Worm (Caenorhabditis elegans) whole organism, L4 larva: ENCODE results near the gene T03F7.7.

ENCODE experiments used
- F37D6.2 ChIP-seq: sonication (generic microtip); optimal IDR thresholded peaks from 2 replicates; lab custom pipeline; 2016; ENCODE audit warnings: mild to moderate bottlenecking, missing genetic modification characterization, missing compliant biosample characterization
- Y105C5A.15 ChIP-seq: fragments of 200-800 bp; sonication (Bioruptor generic); IDR thresholded peaks from 2 replicates; pipeline ENCODE4 v1.3.6; 2022; ENCODE audit warnings: missing genetic modification characterization, missing compliant biosample characterization
- ZK337.2 ChIP-seq: fragments of 200-800 bp; sonication (Bioruptor generic); IDR thresholded peaks from 2 replicates; pipeline ENCODE4 v1.3.6; 2022; ENCODE audit warnings: missing genetic modification reagents, missing genetic modification characterization, missing compliant biosample characterization
- aha-1 ChIP-seq: fragments of 150-350 bp; peaks from one replicate; lab custom pipeline; 2014; ENCODE audit warnings: missing biosample characterization, missing genetic modification characterization
- ceh-20 ChIP-seq: fragments of 200-800 bp; sonication (Bioruptor generic); IDR thresholded peaks from 2 replicates; pipeline ENCODE4 v1.3.6; 2022; ENCODE audit warnings: missing genetic modification reagents, missing genetic modification characterization, missing compliant biosample characterization
- ceh-28 ChIP-seq: fragments of 150-350 bp; optimal IDR thresholded peaks from 2 replicates; lab custom pipeline; 2014; ENCODE audit warnings: missing biosample characterization, missing genetic modification reagents, missing genetic modification characterization
- ceh-44 ChIP-seq: fragments of 200-800 bp; sonication (Bioruptor generic); IDR thresholded peaks from 2 replicates; pipeline ENCODE4 v1.3.6; 2022; ENCODE audit warnings: missing genetic modification reagents, missing genetic modification characterization, missing compliant biosample characterization
- ces-1 ChIP-seq: fragments of 150-350 bp; sonication (generic microtip); optimal IDR thresholded peaks from 4 replicates; lab custom pipeline; 2014; ENCODE audit warnings: missing biosample characterization, missing genetic modification reagents, missing genetic modification characterization
- ctbp-1 ChIP-seq: fragments of 200-800 bp; sonication (Bioruptor generic); IDR thresholded peaks from 2 replicates; pipeline ENCODE4 v1.3.6; 2022; ENCODE audit warnings: missing genetic modification reagents, missing genetic modification characterization, missing compliant biosample characterization
- daf-19 ChIP-seq: fragments of 200-800 bp; sonication (Bioruptor generic); conservative IDR thresholded peaks from 2 replicates; pipeline ENCODE4 v1.3.6; 2022; ENCODE audit warnings: missing genetic modification characterization, missing compliant biosample characterization
- dmd-8 ChIP-seq: fragments of 200-800 bp; sonication (Bioruptor generic); IDR thresholded peaks from 2 replicates; pipeline ENCODE4 v1.3.6; 2022; ENCODE audit warnings: missing genetic modification characterization, missing compliant biosample characterization
- dpl-1 ChIP-seq: fragments of 150-350 bp; optimal IDR thresholded peaks from 2 replicates; lab custom pipeline; 2014; ENCODE audit warnings: missing biosample characterization, missing genetic modification reagents, missing genetic modification characterization
- dve-1 ChIP-seq: sonication (generic microtip); optimal IDR thresholded peaks from 2 replicates; lab custom pipeline; 2017; ENCODE audit warnings: antibody characterized with exemption, mild to moderate bottlenecking, missing genetic modification characterization, missing compliant biosample characterization; ENCODE audit not compliant: insufficient read depth
- egl-43 ChIP-seq: fragments of 200-800 bp; sonication (Bioruptor generic); IDR thresholded peaks from 2 replicates; pipeline ENCODE4 v1.3.6; 2022; ENCODE audit warnings: missing genetic modification reagents, missing genetic modification characterization, missing compliant biosample characterization
- fkh-10 ChIP-seq: fragments of 150-350 bp; optimal IDR thresholded peaks from 2 replicates; lab custom pipeline; 2014; ENCODE audit warnings: missing biosample characterization, missing genetic modification reagents, missing genetic modification characterization
- fos-1 ChIP-seq: fragments of 150-350 bp; optimal IDR thresholded peaks from 2 replicates; lab custom pipeline; 2014; ENCODE audit warnings: missing biosample characterization, missing genetic modification characterization
- hif-1 ChIP-seq, 2 experiments: sonication (generic microtip); optimal IDR thresholded peaks; 2 replicates each; lab custom pipeline; 2016 to 2017; ENCODE audit warnings: missing compliant biosample characterization in 2 of 2, missing genetic modification characterization in 2 of 2, missing genetic modification reagents in 2 of 2, missing genotype in 2 of 2, mild to moderate bottlenecking in 1 of 2
- hlh-11 ChIP-seq: fragments of 200-800 bp; sonication (Bioruptor generic); optimal IDR thresholded peaks from 2 replicates; lab custom pipeline; 2018; ENCODE audit warnings: mild to moderate bottlenecking, missing genetic modification characterization, missing compliant biosample characterization
- hlh-30 ChIP-seq: sonication (generic microtip); optimal IDR thresholded peaks from 2 replicates; lab custom pipeline; 2017; ENCODE audit warnings: antibody characterized with exemption, mild to moderate bottlenecking, missing genetic modification characterization, missing compliant biosample characterization; ENCODE audit not compliant: insufficient read depth
- lim-7 ChIP-seq: fragments of 200-800 bp; sonication (Bioruptor generic); IDR thresholded peaks from 2 replicates; pipeline ENCODE4 v1.3.6; 2022; ENCODE audit warnings: missing genetic modification characterization, missing compliant biosample characterization
- lin-38 ChIP-seq: fragments of 200-800 bp; sonication (Bioruptor generic); IDR thresholded peaks from 2 replicates; pipeline ENCODE4 v1.3.6; 2022; ENCODE audit warnings: missing genetic modification reagents, missing genetic modification characterization, missing compliant biosample characterization
- mep-1 ChIP-seq: fragments of 150-350 bp; sonication (generic microtip); optimal IDR thresholded peaks from 3 replicates; lab custom pipeline; 2014; ENCODE audit warnings: missing biosample characterization, missing genetic modification characterization
- nhr-11 ChIP-seq: fragments of 150-350 bp; optimal IDR thresholded peaks from 2 replicates; lab custom pipeline; 2014; ENCODE audit warnings: missing biosample characterization, missing genetic modification characterization
- nhr-237 ChIP-seq: sonication (generic microtip); optimal IDR thresholded peaks from 2 replicates; lab custom pipeline; 2017; ENCODE audit warnings: missing biosample characterization, missing genetic modification characterization
- nhr-42 ChIP-seq: fragments of 200-800 bp; sonication (Bioruptor generic); IDR thresholded peaks from 2 replicates; pipeline ENCODE4 v1.3.6; 2022; ENCODE audit warnings: missing genetic modification characterization, missing compliant biosample characterization
- pha-4 ChIP-seq, 2 experiments: fragments of 150-350 bp in 1 of 2; fragments of 200-800 bp in 1 of 2; sonication (Bioruptor generic) in 1 of 2; IDR thresholded peaks in 1 of 2; optimal IDR thresholded peaks in 1 of 2; 2 replicates each; pipeline versions ENCODE4 v1.3.6 to Lab custom; 2014 to 2022; ENCODE audit warnings: missing genetic modification characterization in 2 of 2, missing genetic modification reagents in 2 of 2, missing biosample characterization in 1 of 2, missing compliant biosample characterization in 1 of 2
- php-3 ChIP-seq: fragments of 200-800 bp; sonication (Bioruptor generic); IDR thresholded peaks from 2 replicates; pipeline ENCODE4 v1.3.6; 2022; ENCODE audit warnings: missing genetic modification reagents, missing genetic modification characterization, missing compliant biosample characterization
- pqm-1 ChIP-seq: sonication (generic microtip); optimal IDR thresholded peaks from 2 replicates; lab custom pipeline; 2017; ENCODE audit warnings: missing biosample characterization, missing genetic modification characterization
- rbr-2 ChIP-seq: sonication (generic microtip); optimal IDR thresholded peaks from 2 replicates; lab custom pipeline; 2016; ENCODE audit warnings: missing genotype, missing genetic modification characterization, missing compliant biosample characterization
- set-16 ChIP-seq: fragments of 200-800 bp; sonication (Bioruptor generic); IDR thresholded peaks from 2 replicates; pipeline ENCODE4 v1.3.6; 2022; ENCODE audit warnings: missing genetic modification reagents, missing genetic modification characterization, missing compliant biosample characterization
- spr-3 ChIP-seq: fragments of 200-800 bp; sonication (Bioruptor generic); optimal IDR thresholded peaks from 2 replicates; lab custom pipeline; 2018; ENCODE audit warnings: mild to moderate bottlenecking, missing genetic modification characterization, missing compliant biosample characterization
- unc-62 ChIP-seq, 3 experiments: fragments of 150-350 bp in 1 of 3; sonication (generic microtip); optimal IDR thresholded peaks in 2 of 3; peaks in 1 of 3; 1 replicate in 1 of 3; 2 replicates in 2 of 3; lab custom pipeline; 2014 to 2017; ENCODE audit warnings: missing biosample characterization in 3 of 3, missing genetic modification characterization in 3 of 3, missing genetic modification reagents in 3 of 3, missing genotype in 1 of 3
- zag-1 ChIP-seq: fragments of 150-350 bp; optimal IDR thresholded peaks from 2 replicates; lab custom pipeline; 2014; ENCODE audit warnings: missing biosample characterization, missing genetic modification characterization
- zip-2 ChIP-seq: fragments of 150-350 bp; optimal IDR thresholded peaks from 2 replicates; lab custom pipeline; 2014; ENCODE audit warnings: missing biosample characterization, missing genetic modification characterization

The T03F7.7 gene

ce11 chrV:11334193-11334592 lies 23.0 kb downstream of the T03F7.7 start, which contains the start of gene T02E9.6:
Gene T02E9.6, minus strand, starts transcription at chrV:11334293.
- no peak for TF ChIP-seq pha-4 (GFP tag; IDR thresholded peaks at IDR 0.05; lab: Robert Waterston, UW)
- TF ChIP-seq pha-4 (tag; optimal IDR thresholded peaks at IDR 0.05; lab: Kevin White, UChicago): no peak
- no peak for TF ChIP-seq nhr-237 (tag; lab: Kevin White, UChicago)
- no peak for TF ChIP-seq nhr-11 (tag; lab: Kevin White, UChicago)
- TF ChIP-seq aha-1 (tag; lab: Kevin White, UChicago): peak; percentile 33
- no peak for TF ChIP-seq pqm-1
- no peak for TF ChIP-seq lin-38 (GFP tag; lab: Robert Waterston, UW)
- no peak for TF ChIP-seq zag-1
- no peak for TF ChIP-seq spr-3

DNA sequence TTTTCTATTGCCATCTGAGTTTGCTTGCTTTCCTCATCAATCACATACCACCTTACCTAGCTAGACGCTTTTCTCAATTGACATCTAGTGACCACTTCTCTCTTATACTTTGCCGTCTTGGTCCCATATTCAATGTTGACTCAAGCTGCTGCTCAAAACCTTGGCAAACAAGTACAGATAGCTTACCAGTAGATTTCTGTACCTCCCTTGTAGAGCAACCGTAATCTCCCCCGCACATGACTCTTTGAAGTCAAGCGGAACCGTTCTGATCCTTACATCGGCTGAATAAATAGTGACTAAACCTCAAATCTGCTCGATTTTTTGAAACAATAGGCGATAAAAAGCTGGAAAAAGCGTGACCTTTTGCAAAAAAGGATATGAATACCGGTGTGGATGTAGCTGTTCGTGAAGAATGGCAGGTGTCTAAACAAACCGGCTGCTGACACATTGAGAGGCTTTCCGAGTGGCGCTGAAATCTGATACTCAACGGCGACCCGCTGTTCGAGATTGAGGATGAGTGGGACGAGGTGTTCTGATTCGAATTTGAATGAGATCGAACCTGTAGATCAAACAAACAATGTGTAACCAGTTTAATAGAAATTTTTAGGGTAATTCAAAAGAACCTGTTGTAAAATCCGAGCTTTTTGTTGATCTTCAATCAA lies 24.7 kb downstream of the T03F7.7 start:
- TF ChIP-seq nhr-42 (GFP tag; lab: Robert Waterston, UW): no peak
- no peak for TF ChIP-seq dmd-8 (GFP tag; lab: Robert Waterston, UW)
- TF ChIP-seq, all 104 proteins: peak for 0

ce11 chrV:11336877-11337276 lies 25.7 kb downstream of the T03F7.7 start:
- no peak for TF ChIP-seq nhr-42 (GFP tag; lab: Robert Waterston, UW)
- peak in 1 of 2 experiments; percentile 40 for TF ChIP-seq unc-62 (GFP tag; optimal IDR thresholded peaks at IDR 0.05 in 1 of 2; lab: Kevin White, UChicago)
- TF ChIP-seq unc-62 (tag; optimal IDR thresholded peaks at IDR 0.05; lab: Kevin White, UChicago): no peak

DNA sequence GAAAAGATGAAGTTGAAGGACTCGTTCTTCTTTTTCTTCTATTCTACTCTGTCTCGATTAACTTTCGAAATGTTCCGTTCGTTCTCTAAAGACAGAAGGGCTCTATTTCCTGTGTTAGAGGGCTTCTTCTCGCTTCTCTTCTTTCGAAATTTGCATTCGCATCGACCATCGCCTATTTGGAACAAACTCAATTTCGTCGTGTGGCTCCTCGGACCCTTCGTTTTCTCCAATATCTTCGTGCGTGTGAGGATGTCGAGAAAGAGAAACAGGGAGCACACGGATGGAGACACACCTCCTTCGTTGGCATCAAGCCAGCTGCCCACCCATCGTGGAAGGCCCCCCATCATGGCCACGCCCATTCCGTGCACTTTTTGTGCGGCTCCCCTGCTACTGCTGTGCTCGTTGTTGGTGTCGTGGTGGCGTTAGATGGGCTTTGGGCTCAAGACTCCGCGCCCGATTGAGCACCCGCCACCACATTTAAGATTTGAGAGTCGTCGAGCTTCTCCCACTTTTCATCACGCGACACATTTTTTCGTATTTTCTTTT lies 30.0 kb downstream of the T03F7.7 start:
- TF ChIP-seq daf-19 (GFP tag; lab: Robert Waterston, UW) (no peak), hlh-30 (no peak), Y105C5A.15 (GFP tag; lab: Robert Waterston, UW) (no peak), F37D6.2 (peak; percentile 14), dpl-1 (GFP tag; lab: Kevin White, UChicago) (no peak), mep-1 (tag; lab: Kevin White, UChicago) (no peak), ceh-44 (GFP tag; lab: Robert Waterston, UW) (no peak), ZK337.2 (GFP tag; lab: Robert Waterston, UW) (no peak), zip-2 (tag; lab: Kevin White, UChicago) (no peak), fos-1 (tag; lab: Kevin White, UChicago) (no peak), egl-43 (0 out of 2 replicates have a peak, but pooled peaks have one; percentile 29), ces-1 (peak; percentile 72), unc-62 (GFP tag; optimal IDR thresholded peaks at IDR 0.05 in 1 of 2; lab: Kevin White, UChicago) (peak in 1 of 2 experiments; percentile 3), unc-62 (tag; optimal IDR thresholded peaks at IDR 0.05; lab: Kevin White, UChicago) (no peak), hlh-11 (tag; lab: Kevin White, UChicago) (peak; percentile 11), dve-1 (no peak), fkh-10 (GFP tag; lab: Kevin White, UChicago) (peak; percentile 91), lim-7 (GFP tag; lab: Robert Waterston, UW) (0 out of 2 replicates have a peak, but pooled peaks have one; percentile 46), rbr-2 (peak; percentile 27), ceh-20 (GFP tag; lab: Robert Waterston, UW) (no peak), ctbp-1 (GFP tag; lab: Robert Waterston, UW) (peak; percentile 63; the same call in 1 of the 2 replicates), dmd-8 (GFP tag; lab: Robert Waterston, UW) (no peak), ceh-28 (tag; lab: Kevin White, UChicago) (no peak), set-16 (GFP tag; lab: Robert Waterston, UW) (peak; percentile 82), hif-1 (tag; optimal IDR thresholded peaks at IDR 0.05; lab: Kevin White, UChicago) (no peak), aha-1 (tag; lab: Kevin White, UChicago) (peak; percentile 89), php-3 (GFP tag; lab: Robert Waterston, UW) (no peak)
- TF ChIP-seq, all 104 proteins: peak for 11
